Fruit fly (Drosophila melanogaster) whole organism, wandering third instar larva: Measurements from ENCODE around the gene Sfmbt.

Experiments used
- Abd-B ChIP-seq: fragments of >200 bp; optimal IDR thresholded peaks from 2 replicates; lab custom pipeline; 2017; ENCODE audit warnings: missing biosample characterization, missing genetic modification characterization
- CG32264 ChIP-seq: fragments of 200-800 bp; sonication (Bioruptor generic); optimal IDR thresholded peaks from 2 replicates; lab custom pipeline; 2016; ENCODE audit warnings: missing biosample characterization, missing genetic modification characterization
- CG9705 ChIP-seq: fragments of 200-800 bp; sonication (Bioruptor generic); optimal IDR thresholded peaks from 2 replicates; lab custom pipeline; 2018; ENCODE audit warnings: missing biosample characterization, mild to moderate bottlenecking, missing genetic modification characterization
- CrebA ChIP-seq: fragments of 200-800 bp; sonication (Bioruptor generic); optimal IDR thresholded peaks from 2 replicates; lab custom pipeline; 2016; ENCODE audit warnings: missing biosample characterization, mild to moderate bottlenecking, missing genetic modification characterization, borderline replicate concordance
- Dfd ChIP-seq: fragments of >200 bp; optimal IDR thresholded peaks from 2 replicates; lab custom pipeline; 2017; ENCODE audit warnings: missing biosample characterization, missing genetic modification characterization
- Dif ChIP-seq: fragments of 200-275, 200-300 bp; sonication (Bioruptor generic); optimal IDR thresholded peaks from 2 replicates; lab custom pipeline; 2018; ENCODE audit warnings: missing biosample characterization, missing genetic modification characterization; ENCODE audit not compliant: partially characterized antibody
- GATAd ChIP-seq: sonication (Bioruptor generic); optimal IDR thresholded peaks from 2 replicates; lab custom pipeline; 2016; ENCODE audit warnings: missing biosample characterization, missing genetic modification characterization
- HLH106 ChIP-seq: fragments of 200-800 bp; optimal IDR thresholded peaks from 3 replicates; lab custom pipeline; 2019; ENCODE audit warnings: missing biosample characterization, mild to moderate bottlenecking, missing genetic modification characterization, moderate library complexity
- Hnf4 ChIP-seq: fragments of 200-800 bp; sonication (Bioruptor generic); optimal IDR thresholded peaks from 2 replicates; lab custom pipeline; 2016; ENCODE audit warnings: missing biosample characterization, mild to moderate bottlenecking, missing genetic modification characterization
- Hr83 ChIP-seq: fragments of 200-300 bp; sonication (Bioruptor generic); optimal IDR thresholded peaks from 2 replicates; lab custom pipeline; 2016; ENCODE audit warnings: missing biosample characterization, mild to moderate bottlenecking, missing genetic modification characterization, moderate library complexity; ENCODE audit not compliant: poor library complexity, severe bottlenecking
- Mio ChIP-seq: sonication (Bioruptor generic); optimal IDR thresholded peaks from 2 replicates; lab custom pipeline; 2016; ENCODE audit warnings: missing biosample characterization, missing genetic modification characterization
- Myc ChIP-seq: fragments of >200 bp; optimal IDR thresholded peaks from 2 replicates; lab custom pipeline; 2017
- N ChIP-seq: fragments of >200 bp; optimal IDR thresholded peaks from 2 replicates; lab custom pipeline; 2018; ENCODE audit warnings: missing biosample characterization, missing external identifiers, missing genetic modification characterization
- OdsH ChIP-seq: fragments of 200-800 bp; sonication (Bioruptor generic); optimal IDR thresholded peaks from 2 replicates; lab custom pipeline; 2016; ENCODE audit warnings: missing biosample characterization, mild to moderate bottlenecking, missing genetic modification characterization
- Rel ChIP-seq, 2 experiments: fragments of 200-800 bp; sonication (Bioruptor generic) in 1 of 2; optimal IDR thresholded peaks; 2 replicates in 1 of 2; 3 replicates in 1 of 2; lab custom pipeline; 2016 to 2019; ENCODE audit warnings: mild to moderate bottlenecking in 2 of 2, missing biosample characterization in 2 of 2, missing genetic modification characterization in 2 of 2, moderate library complexity in 1 of 2
- Sp1 ChIP-seq: fragments of 200-800 bp; sonication (Bioruptor generic); optimal IDR thresholded peaks from 3 replicates; lab custom pipeline; 2019; ENCODE audit warnings: missing biosample characterization, mild to moderate bottlenecking, missing genetic modification characterization, moderate library complexity
- Vsx2 ChIP-seq: fragments of 200-300, 225-300 bp; sonication (Bioruptor generic); optimal IDR thresholded peaks from 2 replicates; lab custom pipeline; 2018; ENCODE audit warnings: missing biosample characterization, missing genetic modification characterization; ENCODE audit not compliant: partially characterized antibody
- br ChIP-seq: fragments of 200-800 bp; sonication (Bioruptor generic); optimal IDR thresholded peaks from 2 replicates; lab custom pipeline; 2016; ENCODE audit warnings: missing biosample characterization, missing genetic modification characterization
- brk ChIP-seq: fragments of 200-800 bp; sonication (Bioruptor generic); optimal IDR thresholded peaks from 2 replicates; lab custom pipeline; 2016; ENCODE audit warnings: missing biosample characterization, mild to moderate bottlenecking, missing genetic modification characterization
- dl ChIP-seq, 2 experiments: fragments of 175-275, 200-275 bp in 1 of 2; fragments of 200-275 bp in 1 of 2; sonication (Bioruptor generic); optimal IDR thresholded peaks; lab custom pipeline; 2018; ENCODE audit warnings: mild to moderate bottlenecking in 2 of 2, missing biosample characterization in 2 of 2, missing genetic modification characterization in 2 of 2, moderate library complexity in 2 of 2; ENCODE audit not compliant: partially characterized antibody in 2 of 2, insufficient read depth in 1 of 2
- dmrt93B ChIP-seq: fragments of 200-800 bp; sonication (Bioruptor generic); optimal IDR thresholded peaks from 2 replicates; lab custom pipeline; 2018; ENCODE audit warnings: missing biosample characterization, mild to moderate bottlenecking, missing genetic modification characterization
- dsf ChIP-seq: sonication (Bioruptor generic); optimal IDR thresholded peaks from 2 replicates; lab custom pipeline; 2016; ENCODE audit warnings: missing biosample characterization, missing genetic modification characterization, borderline replicate concordance
- ey ChIP-seq: fragments of 200-800 bp; sonication (Bioruptor generic); optimal IDR thresholded peaks from 2 replicates; lab custom pipeline; 2016; ENCODE audit warnings: missing biosample characterization, missing genetic modification characterization
- foxo ChIP-seq, 2 experiments: fragments of 200-800 bp; sonication (Bioruptor generic); optimal IDR thresholded peaks; 2 replicates in 1 of 2; 3 replicates in 1 of 2; lab custom pipeline; 2016 to 2017; ENCODE audit warnings: missing biosample characterization in 2 of 2, missing genetic modification characterization in 2 of 2
- fru ChIP-seq: fragments of 200-800 bp; sonication (Bioruptor generic); optimal IDR thresholded peaks from 3 replicates; lab custom pipeline; 2016; ENCODE audit warnings: missing biosample characterization, mild to moderate bottlenecking, missing genetic modification characterization
- h ChIP-seq: fragments of 200-800 bp; sonication (Bioruptor generic); optimal IDR thresholded peaks from 3 replicates; lab custom pipeline; 2016; ENCODE audit warnings: missing biosample characterization, mild to moderate bottlenecking, missing genetic modification characterization
- jim ChIP-seq: fragments of 175-275, 200-325 bp; sonication (Bioruptor generic); optimal IDR thresholded peaks from 2 replicates; lab custom pipeline; 2016; ENCODE audit warnings: missing biosample characterization, mild to moderate bottlenecking, missing genetic modification characterization
- lola ChIP-seq: fragments of >200 bp; optimal IDR thresholded peaks from 2 replicates; lab custom pipeline; 2017; ENCODE audit warnings: missing biosample characterization, missing genetic modification characterization
- pan ChIP-seq: fragments of >200 bp; optimal IDR thresholded peaks from 2 replicates; lab custom pipeline; 2017
- psq ChIP-seq: fragments of 200-800 bp; sonication (Bioruptor generic); optimal IDR thresholded peaks from 3 replicates; lab custom pipeline; 2017; ENCODE audit warnings: missing biosample characterization, mild to moderate bottlenecking, missing genetic modification characterization, moderate library complexity
- rgr ChIP-seq: fragments of 200-800 bp; sonication (Bioruptor generic); optimal IDR thresholded peaks from 3 replicates; lab custom pipeline; 2016; ENCODE audit warnings: missing biosample characterization, mild to moderate bottlenecking, missing genetic modification characterization
- sage ChIP-seq: fragments of 200-800 bp; sonication (Bioruptor generic); optimal IDR thresholded peaks from 2 replicates; lab custom pipeline; 2016; ENCODE audit warnings: missing biosample characterization, mild to moderate bottlenecking, missing genetic modification characterization
- sv ChIP-seq: fragments of 200-800 bp; sonication (Bioruptor generic); optimal IDR thresholded peaks from 3 replicates; lab custom pipeline; 2016; ENCODE audit warnings: missing biosample characterization, missing genetic modification characterization
- usp ChIP-seq: fragments of >200 bp; optimal IDR thresholded peaks from 2 replicates; lab custom pipeline; 2017; ENCODE audit warnings: missing biosample characterization, missing genetic modification characterization
- woc ChIP-seq: sonication (Bioruptor generic); optimal IDR thresholded peaks from 2 replicates; lab custom pipeline; 2016; ENCODE audit warnings: missing biosample characterization, mild to moderate bottlenecking, missing genetic modification characterization

The Sfmbt gene

DNA sequence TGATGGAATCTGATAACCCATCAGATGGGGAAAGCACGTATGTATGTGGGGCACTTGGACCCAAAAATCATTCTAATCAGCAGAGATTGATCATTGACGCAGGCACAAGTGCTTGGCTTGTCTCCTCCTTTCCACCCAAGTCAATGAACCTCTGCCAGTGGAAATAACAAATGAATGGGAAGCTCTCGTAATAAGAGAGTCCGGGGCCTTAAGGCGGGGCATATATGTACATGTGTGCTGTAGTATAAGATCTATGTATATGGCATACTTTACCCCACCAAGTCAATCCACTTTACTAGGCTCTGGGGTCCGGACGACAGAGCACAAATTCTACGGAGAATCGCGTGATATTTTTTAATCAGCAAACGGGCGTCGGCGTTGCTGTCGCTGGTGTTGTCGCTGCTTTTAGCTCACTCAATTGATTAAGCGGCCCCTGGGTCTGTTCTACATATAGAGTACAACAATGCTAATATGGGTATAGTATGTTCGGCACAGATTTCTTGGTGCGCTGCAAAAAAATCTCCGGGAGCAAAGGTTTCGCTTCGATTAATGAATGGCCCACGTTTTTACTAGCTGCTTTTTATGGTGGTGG is 29.6 kb upstream of the Sfmbt start (continued):
- TF ChIP-seq Abd-B (GFP tag; lab: Kevin White, UChicago) (no peak), pan (lab: Kevin White, UChicago) (no peak), Dfd (no peak), h (GFP tag; lab: Kevin White, UChicago) (peak; percentile 42)
- TF ChIP-seq, all 38 proteins: peak for 7

DNA sequence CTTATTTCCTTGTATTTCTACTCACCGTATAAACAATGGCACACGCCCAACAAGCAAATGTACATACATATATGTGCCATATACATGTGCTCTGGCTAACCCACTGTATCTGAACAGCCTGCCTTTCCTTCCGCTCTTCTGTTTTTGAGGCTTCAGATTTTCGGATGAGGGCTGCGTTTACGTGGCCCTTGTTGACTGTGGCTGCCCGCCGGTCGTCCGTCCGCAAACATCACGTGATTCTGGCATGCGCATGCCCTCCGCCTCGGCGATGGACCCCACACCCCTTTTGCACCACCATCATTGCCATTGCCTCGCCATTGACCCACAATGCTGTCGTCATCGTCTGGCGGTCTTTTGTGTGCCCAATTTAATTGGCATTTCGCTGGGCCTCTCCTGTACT is 28.7 kb upstream of the Sfmbt start:
- TF ChIP-seq jim (GFP tag; lab: Kevin White, UChicago) (no peak), Myc (no peak), GATAd (no peak), br (peak; percentile 52), brk (no peak), psq (GFP tag; lab: Kevin White, UChicago) (no peak), rgr (GFP tag; lab: Kevin White, UChicago) (peak; percentile 21), CrebA (GFP tag; lab: Kevin White, UChicago) (no peak), Dif (no peak), Dfd (no peak), Hnf4 (no peak), Mio (no peak), usp (GFP tag; lab: Kevin White, UChicago) (no peak), Sp1 (GFP tag; lab: Kevin White, UChicago) (peak; percentile 15), ey (GFP tag; lab: Kevin White, UChicago) (no peak), dsf (GFP tag; lab: Kevin White, UChicago) (no peak), Rel (GFP tag; optimal IDR thresholded peaks at IDR 0.05; lab: Kevin White, UChicago) (no peak), Rel (tag; optimal IDR thresholded peaks at IDR 0.05; lab: Kevin White, UChicago) (peak; percentile 9), CG9705 (GFP tag; lab: Kevin White, UChicago) (no peak), Hr83 (peak; percentile 58), CG32264 (GFP tag; lab: Kevin White, UChicago) (no peak), Vsx2 (GFP tag; lab: Kevin White, UChicago) (no peak), sv (GFP tag; lab: Kevin White, UChicago) (no peak), fru (GFP tag; lab: Kevin White, UChicago) (peak; percentile 21), Abd-B (GFP tag; lab: Kevin White, UChicago) (no peak), sage (GFP tag; lab: Kevin White, UChicago) (no peak), foxo (GFP tag; optimal IDR thresholded peaks at IDR 0.05; lab: Kevin White, UChicago) (peak in 1 of 2 experiments; percentile 4), h (GFP tag; lab: Kevin White, UChicago) (peak; percentile 70), OdsH (GFP tag; lab: Kevin White, UChicago) (peak; percentile 21), N (GFP tag; lab: Kevin White, UChicago) (no peak), HLH106 (tag; lab: Kevin White, UChicago) (peak; percentile 22), woc (no peak), dl (GFP tag; optimal IDR thresholded peaks at IDR 0.05; lab: Kevin White, UChicago; ENCODE audit: insufficient read depth in 1 of 2, partially characterized antibody in 2 of 2) (no peak)

DNA sequence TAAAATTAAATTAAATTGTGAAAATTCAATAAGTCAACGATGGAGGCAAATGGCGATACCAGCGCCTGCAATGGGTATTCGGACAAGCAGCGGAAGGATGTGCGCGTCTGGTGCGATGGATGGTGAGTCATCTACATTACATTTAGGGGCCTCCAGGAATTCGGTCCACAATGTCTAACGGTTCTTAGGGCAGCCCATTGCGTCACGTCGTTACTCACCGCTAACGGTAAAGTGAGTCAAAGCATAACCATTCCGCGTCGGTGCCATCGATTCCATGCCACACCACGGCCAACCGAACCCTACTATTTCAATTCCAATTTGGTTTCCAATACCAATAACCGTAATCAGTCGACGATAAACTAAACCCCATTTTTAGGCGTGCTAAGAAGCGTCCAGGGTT is 27.6 kb upstream of the Sfmbt start:
- TF ChIP-seq Rel (GFP tag; optimal IDR thresholded peaks at IDR 0.05; lab: Kevin White, UChicago) (no peak), Rel (tag; optimal IDR thresholded peaks at IDR 0.05; lab: Kevin White, UChicago) (no peak), Dfd (no peak), lola (GFP tag; lab: Kevin White, UChicago) (no peak), psq (GFP tag; lab: Kevin White, UChicago) (no peak), Mio (no peak), CG9705 (GFP tag; lab: Kevin White, UChicago) (no peak), Vsx2 (GFP tag; lab: Kevin White, UChicago) (no peak), CrebA (GFP tag; lab: Kevin White, UChicago) (no peak), dmrt93B (GFP tag; lab: Kevin White, UChicago) (no peak), Dif (no peak), OdsH (GFP tag; lab: Kevin White, UChicago) (no peak), pan (lab: Kevin White, UChicago) (no peak)
